Worm (Caenorhabditis elegans) whole organism, young adult: ENCODE results near the gene cpi-2.

Source experiments
- F10E7.11 ChIP-seq: sonication (generic microtip); optimal IDR thresholded peaks from 2 replicates; lab custom pipeline; 2017; ENCODE audit warnings: mild to moderate bottlenecking, missing genetic modification characterization, moderate library complexity, missing compliant biosample characterization
- F33H1.4 ChIP-seq: fragments of 200-800 bp; sonication (Bioruptor generic); IDR thresholded peaks from 2 replicates; pipeline ENCODE4 v1.3.6; 2022; ENCODE audit warnings: missing genetic modification reagents, missing genetic modification characterization, missing compliant biosample characterization
- ccch-3 ChIP-seq: fragments of 200-800 bp; sonication (Bioruptor generic); optimal IDR thresholded peaks from 2 replicates; lab custom pipeline; 2018; ENCODE audit warnings: mild to moderate bottlenecking, missing genetic modification characterization, missing compliant biosample characterization
- egrh-3 ChIP-seq: fragments of 200-800 bp; sonication (Bioruptor generic); IDR thresholded peaks from 2 replicates; pipeline ENCODE4 v1.3.6; 2022; ENCODE audit warnings: missing genetic modification reagents, missing genetic modification characterization, missing compliant biosample characterization
- snpc-4 ChIP-seq, 5 experiments: fragments of 150-350 bp in 1 of 5; sonication (generic microtip) in 4 of 5; optimal IDR thresholded peaks; 2 replicates each; lab custom pipeline; 2014 to 2018; ENCODE audit warnings: missing genetic modification characterization in 5 of 5, missing biosample characterization in 3 of 5, antibody characterized with exemption in 2 of 5, mild to moderate bottlenecking in 2 of 5, missing compliant biosample characterization in 2 of 5, missing genotype in 2 of 5, moderate library complexity in 2 of 5, missing genetic modification reagents in 1 of 5

- no peak for TF ChIP-seq egrh-3 (GFP tag; lab: Robert Waterston, UW)
- no peak for TF ChIP-seq ccch-3 (GFP tag; lab: Kevin White, UChicago)
- TF ChIP-seq F33H1.4 (GFP tag; lab: Robert Waterston, UW) = no peak
- TF ChIP-seq F10E7.11 = no peak
- TF ChIP-seq snpc-4 (GFP tag; optimal IDR thresholded peaks at IDR 0.05; lab: Kevin White, UChicago) = no peak
- no peak for TF ChIP-seq snpc-4 (tag; optimal IDR thresholded peaks at IDR 0.05; lab: Kevin White, UChicago)
Observed at ce11 chrV:5995598-5995997, 48.3 kb upstream of the cpi-2 start.
